Worm (Caenorhabditis elegans) whole organism, late embryonic: ENCODE results near the gene lin-7.
"Not testable (repeated sequence)": the region's sequence is repeated elsewhere in the genome, so short reads cannot be mapped to it uniquely, and the experiment has no call there.

Experiments
- C38D4.7 ChIP-seq: fragments of 200-800 bp; sonication (Bioruptor generic); optimal IDR thresholded peaks from 2 replicates; lab custom pipeline; 2018; ENCODE audit warnings: mild to moderate bottlenecking, missing genetic modification characterization, moderate library complexity, missing compliant biosample characterization
- F13H6.1 ChIP-seq: sonication (generic microtip); optimal IDR thresholded peaks from 2 replicates; lab custom pipeline; 2016; ENCODE audit warnings: missing genetic modification characterization, missing compliant biosample characterization
- K09A11.1 ChIP-seq: sonication (generic microtip); optimal IDR thresholded peaks from 2 replicates; lab custom pipeline; 2017; ENCODE audit warnings: antibody characterized with exemption, mild to moderate bottlenecking, missing genetic modification characterization, missing compliant biosample characterization; ENCODE audit not compliant: insufficient read depth
- T23F11.4 ChIP-seq: fragments of 200-800 bp; sonication (Bioruptor generic); optimal IDR thresholded peaks from 2 replicates; lab custom pipeline; 2018; ENCODE audit warnings: mild to moderate bottlenecking, missing genetic modification characterization, missing compliant biosample characterization
- ama-1 ChIP-seq: fragments of 150-350 bp; optimal IDR thresholded peaks from 2 replicates; lab custom pipeline; 2014
- ceh-14 ChIP-seq: sonication (generic microtip); optimal IDR thresholded peaks from 2 replicates; lab custom pipeline; 2016; ENCODE audit warnings: missing genotype, missing genetic modification characterization, missing compliant biosample characterization
- ceh-19 ChIP-seq: fragments of 200-800 bp; sonication (Bioruptor generic); optimal IDR thresholded peaks from 2 replicates; lab custom pipeline; 2018; ENCODE audit warnings: mild to moderate bottlenecking, missing genetic modification characterization, missing compliant biosample characterization
- ceh-2 ChIP-seq: sonication (generic microtip); optimal IDR thresholded peaks from 2 replicates; lab custom pipeline; 2016; ENCODE audit warnings: missing genotype, missing genetic modification characterization, missing compliant biosample characterization
- ceh-34 ChIP-seq: sonication (generic microtip); optimal IDR thresholded peaks from 2 replicates; lab custom pipeline; 2016; ENCODE audit warnings: mild to moderate bottlenecking, missing genetic modification characterization, missing compliant biosample characterization
- ceh-6 ChIP-seq: fragments of 200-800 bp; sonication (Bioruptor generic); optimal IDR thresholded peaks from 2 replicates; lab custom pipeline; 2018; ENCODE audit warnings: mild to moderate bottlenecking, missing genetic modification characterization, missing compliant biosample characterization
- dmd-4 ChIP-seq: sonication (generic microtip); optimal IDR thresholded peaks from 2 replicates; lab custom pipeline; 2016; ENCODE audit warnings: borderline replicate concordance, missing genetic modification characterization, missing compliant biosample characterization
- elt-2 ChIP-seq: sonication (generic microtip); optimal IDR thresholded peaks from 2 replicates; lab custom pipeline; 2016; ENCODE audit warnings: missing genetic modification reagents, missing genetic modification characterization, missing compliant biosample characterization
- elt-4 ChIP-seq: sonication (generic microtip); optimal IDR thresholded peaks from 2 replicates; lab custom pipeline; 2016; ENCODE audit warnings: missing genetic modification characterization, missing compliant biosample characterization
- ets-4 ChIP-seq: sonication (generic microtip); optimal IDR thresholded peaks from 2 replicates; lab custom pipeline; 2016; ENCODE audit warnings: missing genetic modification characterization, missing compliant biosample characterization
- eyg-1 ChIP-seq: sonication (generic microtip); optimal IDR thresholded peaks from 2 replicates; lab custom pipeline; 2016; ENCODE audit warnings: missing genotype, missing genetic modification characterization, missing compliant biosample characterization
- fkh-10 ChIP-seq: fragments of 150-350 bp; optimal IDR thresholded peaks from 2 replicates; lab custom pipeline; 2014; ENCODE audit warnings: missing biosample characterization, missing genetic modification reagents, missing genetic modification characterization
- hlh-13 ChIP-seq: fragments of 200-800 bp; sonication (Bioruptor generic); optimal IDR thresholded peaks from 2 replicates; lab custom pipeline; 2018; ENCODE audit warnings: mild to moderate bottlenecking, missing genetic modification characterization, missing compliant biosample characterization
- hlh-15 ChIP-seq: sonication (generic microtip); optimal IDR thresholded peaks from 2 replicates; lab custom pipeline; 2016; ENCODE audit warnings: missing genetic modification characterization, missing compliant biosample characterization
- hlh-30 ChIP-seq: sonication (generic microtip); optimal IDR thresholded peaks from 2 replicates; lab custom pipeline; 2017; ENCODE audit warnings: antibody characterized with exemption, missing genetic modification characterization, missing compliant biosample characterization; ENCODE audit not compliant: insufficient read depth
- hlh-6 ChIP-seq: sonication (generic microtip); optimal IDR thresholded peaks from 2 replicates; lab custom pipeline; 2016; ENCODE audit warnings: missing genotype, missing genetic modification characterization, missing compliant biosample characterization
- madf-2 ChIP-seq: sonication (generic microtip); optimal IDR thresholded peaks from 2 replicates; lab custom pipeline; 2017; ENCODE audit warnings: missing genetic modification characterization, missing compliant biosample characterization
- mec-3 ChIP-seq: sonication (generic microtip); optimal IDR thresholded peaks from 2 replicates; lab custom pipeline; 2016; ENCODE audit warnings: borderline replicate concordance, missing genetic modification characterization, missing compliant biosample characterization
- nhr-232 ChIP-seq: sonication (generic microtip); optimal IDR thresholded peaks from 2 replicates; lab custom pipeline; 2016; ENCODE audit warnings: missing genetic modification characterization, missing compliant biosample characterization
- pag-3 ChIP-seq: sonication (generic microtip); optimal IDR thresholded peaks from 2 replicates; lab custom pipeline; 2016; ENCODE audit warnings: missing compliant biosample characterization, missing genetic modification characterization, borderline replicate concordance
- ref-2 ChIP-seq: sonication (generic microtip); optimal IDR thresholded peaks from 2 replicates; lab custom pipeline; 2016; ENCODE audit warnings: missing genetic modification characterization, missing compliant biosample characterization
- rnt-1 ChIP-seq: sonication (generic microtip); optimal IDR thresholded peaks from 2 replicates; lab custom pipeline; 2016; ENCODE audit warnings: missing genetic modification characterization, missing compliant biosample characterization
- ttx-3 ChIP-seq: sonication (generic microtip); optimal IDR thresholded peaks from 2 replicates; lab custom pipeline; 2016; ENCODE audit warnings: missing genetic modification reagents, missing genetic modification characterization, missing compliant biosample characterization
- unc-42 ChIP-seq: sonication (generic microtip); optimal IDR thresholded peaks from 2 replicates; lab custom pipeline; 2016; ENCODE audit warnings: missing genotype, missing genetic modification characterization, missing compliant biosample characterization
- unc-55 ChIP-seq: sonication (generic microtip); optimal IDR thresholded peaks from 2 replicates; lab custom pipeline; 2017; ENCODE audit warnings: missing biosample characterization, missing genetic modification reagents, missing genetic modification characterization
- unc-86 ChIP-seq: sonication (generic microtip); optimal IDR thresholded peaks from 2 replicates; lab custom pipeline; 2016; ENCODE audit warnings: missing genetic modification characterization, missing compliant biosample characterization

Gene lin-7

DNA sequence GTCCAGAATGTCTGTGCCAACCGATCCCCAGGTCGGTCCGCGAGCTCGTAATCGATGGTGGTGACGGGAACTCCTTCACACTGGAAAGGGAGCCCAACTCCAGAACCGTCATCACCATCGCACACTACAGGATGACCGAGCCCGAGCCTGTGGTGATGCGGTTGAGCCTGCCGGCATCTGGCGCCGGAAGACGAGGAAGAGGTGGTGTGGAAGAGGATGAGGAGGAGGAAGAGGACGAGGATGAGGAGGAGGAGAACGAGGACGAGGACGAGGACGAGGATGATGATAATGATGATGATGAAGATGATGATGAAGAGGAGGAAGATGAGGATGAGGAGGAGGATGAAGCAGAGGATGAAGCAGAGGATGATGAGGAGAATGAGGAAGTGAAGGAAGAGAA, 31.2 kb downstream of the lin-7 start, which contains the start of gene Y54G11A.14:
Gene Y54G11A.14 (plus strand): TSS at position 132 of the 400 bp plus-strand sequence.
- TF ChIP-seq elt-2 (tag; lab: Kevin White, UChicago) (no peak), ama-1 (lab: Kevin White, UChicago) (no peak)
- TF ChIP-seq, all 69 proteins: peak for 0

- no peak for TF ChIP-seq dmd-4 (tag; lab: Kevin White, UChicago)
- TF ChIP-seq fkh-10 (GFP tag; lab: Kevin White, UChicago): no peak
- no peak for TF ChIP-seq hlh-13 (GFP tag; lab: Kevin White, UChicago)
- no peak for TF ChIP-seq elt-4 (tag; lab: Kevin White, UChicago)
- TF ChIP-seq unc-55 (GFP tag; lab: Kevin White, UChicago): no peak
- no peak for TF ChIP-seq eyg-1
- no peak for TF ChIP-seq nhr-232 (tag; lab: Kevin White, UChicago)
- TF ChIP-seq hlh-6: no peak
- TF ChIP-seq unc-86 (tag; lab: Kevin White, UChicago): no peak
- no peak for TF ChIP-seq F13H6.1
- no peak for TF ChIP-seq K09A11.1 (tag; lab: Kevin White, UChicago)
- no peak for TF ChIP-seq hlh-30 (tag; lab: Kevin White, UChicago)
- no peak for TF ChIP-seq madf-2 (tag; lab: Kevin White, UChicago)
- no peak for TF ChIP-seq mec-3 (tag; lab: Kevin White, UChicago)
- TF ChIP-seq ref-2 (tag; lab: Kevin White, UChicago): no peak
- TF ChIP-seq ttx-3: no peak
Measured at ce11 chrII:14312182-14312581, 37.0 kb downstream of the lin-7 start.

DNA sequence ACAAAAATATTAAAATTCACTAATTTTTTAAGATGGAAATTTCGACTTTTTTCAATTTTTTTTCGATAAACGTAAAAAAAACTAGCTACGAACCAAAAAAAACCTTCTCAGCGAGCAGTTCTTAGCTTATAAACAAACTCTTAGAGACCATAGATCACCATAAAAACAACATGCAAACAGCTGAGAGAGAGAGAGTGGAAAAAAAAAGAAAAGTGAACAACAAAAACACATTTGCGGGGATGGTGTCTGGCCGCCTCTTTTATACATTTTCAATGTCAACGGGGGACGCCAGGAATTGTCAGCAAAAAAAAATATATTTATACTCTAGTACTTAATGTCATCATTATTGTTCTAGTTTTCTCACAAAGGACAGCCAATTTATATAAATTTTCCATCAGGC, 37.7 kb downstream of the lin-7 start:
- TF ChIP-seq hlh-13 (GFP tag; lab: Kevin White, UChicago): no peak
- TF ChIP-seq ceh-2 (tag; lab: Kevin White, UChicago): no peak
- no peak for TF ChIP-seq hlh-6
- no peak for TF ChIP-seq dmd-4 (tag; lab: Kevin White, UChicago)
- no peak for TF ChIP-seq elt-2 (tag; lab: Kevin White, UChicago)

- TF ChIP-seq ceh-19 (GFP tag; lab: Kevin White, UChicago): no peak
- no peak for TF ChIP-seq pag-3 (tag; lab: Kevin White, UChicago)
- TF ChIP-seq T23F11.4: no peak
- no peak for TF ChIP-seq ceh-34 (tag; lab: Kevin White, UChicago)
- no peak for TF ChIP-seq C38D4.7 (GFP tag; lab: Kevin White, UChicago)
- TF ChIP-seq hlh-15 (tag; lab: Kevin White, UChicago): no peak
- TF ChIP-seq ama-1 (lab: Kevin White, UChicago): no peak
- TF ChIP-seq F13H6.1: no peak
- TF ChIP-seq hlh-30 (tag; lab: Kevin White, UChicago): no peak
- TF ChIP-seq ceh-14 (tag; lab: Kevin White, UChicago): no peak
- TF ChIP-seq mec-3 (tag; lab: Kevin White, UChicago): no peak
- no peak for TF ChIP-seq ceh-6 (GFP tag; lab: Kevin White, UChicago)
Measured at ce11 chrII:14310729-14311388, 38.3 kb downstream of the lin-7 start, which contains the start of gene ctl-3. ctl-3 (minus strand) TSS chrII:14310779.

- not testable (repeated sequence) for TF ChIP-seq ets-4, unc-42, dmd-4 (tag; lab: Kevin White, UChicago)
Measured at ce11 chrII:14306160-14306559, 43.0 kb downstream of the lin-7 start, which contains the start of gene ctl-1. ctl-1 (minus strand) TSS chrII:14306260.

ce11 chrII:14301927-14302326, 47.3 kb downstream of the lin-7 start, which contains the start of gene ctl-2:
ctl-2 (minus strand) TSS chrII:14302027.
- not testable (repeated sequence) for TF ChIP-seq ceh-2, rnt-1, madf-2 (tag; lab: Kevin White, UChicago)
- TF ChIP-seq, all 69 proteins: peak for 0; not testable (repeated sequence) for 69
